Fruit fly (Drosophila melanogaster) whole organism, embryonic: ENCODE data around the gene CG33695.
A peak's percentile ranks its signal among the peaks of the same experiment; 100 is the strongest.

Experiments used
- ATbp ChIP-seq: fragments of 200-800 bp; sonication (Bioruptor generic); optimal IDR thresholded peaks from 2 replicates; lab custom pipeline; 2017; ENCODE audit warnings: missing biosample characterization, mild to moderate bottlenecking, missing genetic modification characterization, missing genetic modification reagents
- CG10267 ChIP-seq: fragments of 200-800 bp; sonication (Bioruptor generic); optimal IDR thresholded peaks from 2 replicates; lab custom pipeline; 2018; ENCODE audit warnings: missing biosample characterization, mild to moderate bottlenecking, missing genetic modification characterization, moderate library complexity
- CG10979 ChIP-seq: fragments of 200-800 bp; sonication (Bioruptor generic); optimal IDR thresholded peaks from 2 replicates; lab custom pipeline; 2018; ENCODE audit warnings: missing biosample characterization, mild to moderate bottlenecking, missing genetic modification characterization, moderate library complexity
- CG11504 ChIP-seq: fragments of 200-800 bp; sonication (Bioruptor generic); optimal IDR thresholded peaks from 3 replicates; lab custom pipeline; 2019; ENCODE audit warnings: missing biosample characterization, mild to moderate bottlenecking, missing genetic modification characterization, moderate library complexity
- CG12155 ChIP-seq: fragments of 200-800 bp; sonication (Bioruptor generic); optimal IDR thresholded peaks from 3 replicates; lab custom pipeline; 2016; ENCODE audit warnings: missing biosample characterization, missing genetic modification characterization
- CG13424 ChIP-seq: fragments of 200-800 bp; sonication (Bioruptor generic); optimal IDR thresholded peaks from 2 replicates; lab custom pipeline; 2019; ENCODE audit warnings: missing biosample characterization, mild to moderate bottlenecking, missing genetic modification characterization, moderate library complexity
- CG1603 ChIP-seq: fragments of 200-800 bp; sonication (Bioruptor generic); optimal IDR thresholded peaks from 2 replicates; lab custom pipeline; 2019; ENCODE audit warnings: missing biosample characterization, mild to moderate bottlenecking, missing genetic modification characterization, moderate library complexity
- CG2116 ChIP-seq: fragments of 200-800 bp; sonication (Bioruptor generic); optimal IDR thresholded peaks from 3 replicates; lab custom pipeline; 2018; ENCODE audit warnings: missing biosample characterization, mild to moderate bottlenecking, missing genetic modification characterization
- CG2712 ChIP-seq: fragments of 200-800 bp; optimal IDR thresholded peaks from 3 replicates; lab custom pipeline; 2019; ENCODE audit warnings: missing biosample characterization, mild to moderate bottlenecking, missing genetic modification characterization, moderate library complexity
- CG30020 ChIP-seq: fragments of 200-800 bp; optimal IDR thresholded peaks from 2 replicates; lab custom pipeline; 2019; ENCODE audit warnings: missing biosample characterization, mild to moderate bottlenecking, missing genetic modification characterization, moderate library complexity
- CG33213 ChIP-seq: fragments of 200-800 bp; sonication (Bioruptor generic); optimal IDR thresholded peaks from 3 replicates; lab custom pipeline; 2016; ENCODE audit warnings: missing biosample characterization, missing genetic modification characterization
- CG34376 ChIP-seq: fragments of 200-800 bp; sonication (Bioruptor generic); optimal IDR thresholded peaks from 2 replicates; lab custom pipeline; 2018; ENCODE audit warnings: missing biosample characterization, mild to moderate bottlenecking, missing genetic modification characterization
- CG42726 ChIP-seq: fragments of 200-800 bp; sonication (Bioruptor generic); IDR thresholded peaks from 2 replicates; pipeline ENCODE4 v1.3.6; 2022; ENCODE audit warnings: missing biosample characterization, missing genetic modification characterization; ENCODE audit not compliant: partially characterized antibody
- CG8388 ChIP-seq: fragments of 200-800 bp; sonication (Bioruptor generic); optimal IDR thresholded peaks from 2 replicates; lab custom pipeline; 2019; ENCODE audit warnings: missing biosample characterization, mild to moderate bottlenecking, missing genetic modification characterization, moderate library complexity
- CG9215 ChIP-seq: fragments of 200-800 bp; sonication (Bioruptor generic); IDR thresholded peaks from 2 replicates; pipeline ENCODE4 v1.3.6; 2022; ENCODE audit warnings: missing biosample characterization, missing genetic modification characterization
- CoRest ChIP-seq: fragments of 200-800 bp; sonication (Bioruptor generic); optimal IDR thresholded peaks from 3 replicates; lab custom pipeline; 2018; ENCODE audit warnings: missing biosample characterization, mild to moderate bottlenecking, missing genetic modification characterization, moderate library complexity
- Eip74EF ChIP-seq, 2 experiments: fragments of 200-800 bp in 1 of 2; fragments of >200 bp in 1 of 2; sonication (Bioruptor generic) in 1 of 2; optimal IDR thresholded peaks; 2 replicates each; lab custom pipeline; 2017 to 2019; ENCODE audit warnings: missing biosample characterization in 2 of 2, missing genetic modification characterization in 2 of 2, mild to moderate bottlenecking in 1 of 2, moderate library complexity in 1 of 2
- Ets97D ChIP-seq: fragments of 200-800 bp; sonication (Bioruptor generic); optimal IDR thresholded peaks from 3 replicates; lab custom pipeline; 2016; ENCODE audit warnings: missing biosample characterization, missing genetic modification characterization
- Mad ChIP-seq: fragments of 200-800 bp; sonication (Bioruptor generic); optimal IDR thresholded peaks from 2 replicates; lab custom pipeline; 2016; ENCODE audit warnings: missing biosample characterization, missing genetic modification characterization
- Med ChIP-seq: fragments of 200-800 bp; sonication (Bioruptor generic); peaks from one replicate; lab custom pipeline; 2016; ENCODE audit warnings: missing biosample characterization, missing genetic modification characterization, mild to moderate bottlenecking, inconsistent platforms, moderate library complexity
- Nf-YB ChIP-seq: fragments of 200-800 bp; sonication (Bioruptor generic); optimal IDR thresholded peaks from 3 replicates; lab custom pipeline; 2019; ENCODE audit warnings: missing biosample characterization, mild to moderate bottlenecking, missing genetic modification characterization, moderate library complexity
- Oli ChIP-seq: fragments of 200-800 bp; sonication (Bioruptor generic); optimal IDR thresholded peaks from 2 replicates; lab custom pipeline; 2018; ENCODE audit warnings: missing biosample characterization, mild to moderate bottlenecking, missing genetic modification characterization, moderate library complexity
- Rfx ChIP-seq: fragments of 200-800 bp; sonication (Bioruptor generic); IDR thresholded peaks from 2 replicates; pipeline ENCODE4 v1.3.6; 2022; ENCODE audit warnings: missing biosample characterization, missing genetic modification characterization
- Six4 ChIP-seq: fragments of 200-800 bp; sonication (Bioruptor generic); optimal IDR thresholded peaks from 2 replicates; lab custom pipeline; 2016; ENCODE audit warnings: missing biosample characterization, missing genetic modification characterization
- Sox102F ChIP-seq: fragments of 200-800 bp; sonication (Bioruptor generic); optimal IDR thresholded peaks from 2 replicates; lab custom pipeline; 2018; ENCODE audit warnings: missing biosample characterization, mild to moderate bottlenecking, missing genetic modification characterization, moderate library complexity
- Ssrp ChIP-seq: fragments of 200-800 bp; sonication (Bioruptor generic); optimal IDR thresholded peaks from 2 replicates; lab custom pipeline; 2018; ENCODE audit warnings: missing biosample characterization, mild to moderate bottlenecking, missing genetic modification characterization, moderate library complexity
- bab2 ChIP-seq: fragments of 200-800 bp; sonication (Bioruptor generic); optimal IDR thresholded peaks from 2 replicates; lab custom pipeline; 2016; ENCODE audit warnings: missing biosample characterization, missing genetic modification characterization
- bsh ChIP-seq, 2 experiments: fragments of 200-800 bp; sonication (Bioruptor generic); optimal IDR thresholded peaks; 2 replicates each; lab custom pipeline; 2017 to 2018; ENCODE audit warnings: mild to moderate bottlenecking in 2 of 2, missing biosample characterization in 2 of 2, missing genetic modification characterization in 2 of 2, moderate library complexity in 1 of 2
- caup ChIP-seq: fragments of 200-800 bp; sonication (Bioruptor generic); optimal IDR thresholded peaks from 3 replicates; lab custom pipeline; 2017; ENCODE audit warnings: missing biosample characterization, mild to moderate bottlenecking, missing genetic modification characterization, moderate library complexity; ENCODE audit not compliant: severe bottlenecking
- crol ChIP-seq: fragments of 200-800 bp; sonication (Bioruptor generic); IDR thresholded peaks from 2 replicates; pipeline ENCODE4 v1.3.6; 2022; ENCODE audit warnings: missing biosample characterization, missing genetic modification characterization
- da ChIP-seq: fragments of 200-800 bp; sonication (Bioruptor generic); optimal IDR thresholded peaks from 2 replicates; lab custom pipeline; 2016; ENCODE audit warnings: missing biosample characterization, missing genetic modification characterization
- dysf ChIP-seq: fragments of 200-800 bp; sonication (Bioruptor generic); IDR thresholded peaks from 3 replicates; pipeline ENCODE4 v1.3.6; 2022; ENCODE audit warnings: missing biosample characterization, missing genetic modification characterization
- exex ChIP-seq: fragments of 200-800 bp; sonication (Bioruptor generic); optimal IDR thresholded peaks from 4 replicates; lab custom pipeline; 2018; ENCODE audit warnings: missing biosample characterization, mild to moderate bottlenecking, missing genetic modification characterization, moderate library complexity
- gem ChIP-seq: fragments of 200-800 bp; sonication (Bioruptor generic); optimal IDR thresholded peaks from 2 replicates; lab custom pipeline; 2019; ENCODE audit warnings: missing biosample characterization, mild to moderate bottlenecking, missing genetic modification characterization, moderate library complexity
- grau ChIP-seq: fragments of 200-800 bp; optimal IDR thresholded peaks from 3 replicates; lab custom pipeline; 2019; ENCODE audit warnings: missing biosample characterization, mild to moderate bottlenecking, missing genetic modification characterization, moderate library complexity
- kay ChIP-seq: fragments of 200-800 bp; sonication (Bioruptor generic); optimal IDR thresholded peaks from 2 replicates; lab custom pipeline; 2016; ENCODE audit warnings: missing biosample characterization, missing genetic modification characterization
- nerfin-1 ChIP-seq: fragments of 200-800 bp; sonication (Bioruptor generic); optimal IDR thresholded peaks from 3 replicates; lab custom pipeline; 2019; ENCODE audit warnings: missing biosample characterization, mild to moderate bottlenecking, missing genetic modification characterization, moderate library complexity
- nom ChIP-seq: fragments of 200-800 bp; sonication (Bioruptor generic); optimal IDR thresholded peaks from 2 replicates; lab custom pipeline; 2017; ENCODE audit warnings: missing biosample characterization, missing genetic modification characterization, mild to moderate bottlenecking, moderate library complexity, missing genetic modification reagents
- pros ChIP-seq: fragments of 200-800 bp; sonication (Bioruptor generic); optimal IDR thresholded peaks from 3 replicates; lab custom pipeline; 2019; ENCODE audit warnings: missing biosample characterization, mild to moderate bottlenecking, missing genetic modification characterization, moderate library complexity
- row ChIP-seq: fragments of 200-800 bp; sonication (Bioruptor generic); IDR thresholded peaks from 3 replicates; pipeline ENCODE4 v1.3.6; 2022; ENCODE audit warnings: missing biosample characterization, missing genetic modification characterization
- run ChIP-seq: fragments of 200-800 bp; sonication (Bioruptor generic); optimal IDR thresholded peaks from 3 replicates; lab custom pipeline; 2018; ENCODE audit warnings: missing biosample characterization, mild to moderate bottlenecking, missing genetic modification characterization
- sens ChIP-seq: fragments of 200-800 bp; sonication (Bioruptor generic); peaks from one replicate; lab custom pipeline; 2016; ENCODE audit warnings: missing biosample characterization, missing genetic modification characterization
- seq ChIP-seq: fragments of 200-800 bp; sonication (Bioruptor generic); IDR thresholded peaks from 2 replicates; pipeline ENCODE4 v1.3.6; 2022; ENCODE audit warnings: missing biosample characterization, missing genetic modification characterization
- sim ChIP-seq: fragments of 200-800 bp; sonication (Bioruptor generic); IDR thresholded peaks from 2 replicates; pipeline ENCODE4 v1.3.6; 2022; ENCODE audit warnings: missing biosample characterization, missing genetic modification characterization
- slp2 ChIP-seq: fragments of 200-800 bp; sonication (Bioruptor generic); optimal IDR thresholded peaks from 2 replicates; lab custom pipeline; 2016; ENCODE audit warnings: missing biosample characterization, missing genetic modification characterization
- sqz ChIP-seq: fragments of 200-800 bp; sonication (Bioruptor generic); optimal IDR thresholded peaks from 3 replicates; lab custom pipeline; 2018; ENCODE audit warnings: missing biosample characterization, mild to moderate bottlenecking, missing genetic modification characterization
- ssp ChIP-seq: fragments of 200-800 bp; sonication (Bioruptor generic); IDR thresholded peaks from 2 replicates; pipeline ENCODE4 v1.3.6; 2022; ENCODE audit warnings: missing biosample characterization, missing genetic modification characterization
- tin ChIP-seq: fragments of 200-800 bp; sonication (Bioruptor generic); optimal IDR thresholded peaks from 3 replicates; lab custom pipeline; 2016; ENCODE audit warnings: missing biosample characterization, missing genetic modification characterization
- unpg ChIP-seq: fragments of 200-800 bp; sonication (Bioruptor generic); optimal IDR thresholded peaks from 3 replicates; lab custom pipeline; 2018; ENCODE audit warnings: missing biosample characterization, mild to moderate bottlenecking, missing genetic modification characterization, moderate library complexity
- vvl ChIP-seq: fragments of 200-800 bp; sonication (Bioruptor generic); IDR thresholded peaks from 2 replicates; pipeline ENCODE4 v1.3.6; 2022; ENCODE audit warnings: missing biosample characterization, missing genetic modification characterization

The CG33695 gene

DNA sequence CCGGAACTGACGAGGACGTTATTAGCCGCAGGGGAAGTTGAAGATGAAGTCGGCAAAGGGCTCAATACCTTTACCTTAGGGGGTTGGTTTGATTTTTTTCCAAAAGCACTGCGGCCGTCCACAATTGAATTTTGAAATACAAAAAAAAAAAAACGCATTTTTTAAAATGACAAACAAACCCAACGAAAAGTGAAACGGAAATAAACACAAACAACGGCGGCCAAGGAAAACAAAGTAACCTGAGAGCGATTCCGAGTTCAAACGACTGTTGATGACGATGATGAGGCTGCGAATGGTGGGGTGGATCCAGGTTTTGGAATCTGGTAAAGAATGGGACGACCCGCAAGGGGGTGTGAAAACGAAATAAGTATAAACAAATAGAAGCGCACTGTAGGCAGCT lies 18.7 kb downstream of the CG33695 start:
- TF ChIP-seq seq (GFP tag; lab: Robert Waterston, UW) (no peak), kay (GFP tag; lab: Kevin White, UChicago) (no peak), Eip74EF (GFP tag; optimal IDR thresholded peaks at IDR 0.05; lab: Kevin White, UChicago) (no peak), nom (GFP tag; lab: Kevin White, UChicago) (no peak), Six4 (GFP tag; lab: Kevin White, UChicago) (no peak), CG33213 (GFP tag; lab: Kevin White, UChicago) (no peak), pros (GFP tag; lab: Kevin White, UChicago) (peak; percentile 68), sim (GFP tag; lab: Robert Waterston, UW) (no peak), nerfin-1 (tag; lab: Kevin White, UChicago) (peak; percentile 17), CG12155 (no peak), bab2 (GFP tag; lab: Kevin White, UChicago) (no peak), Mad (GFP tag; lab: Kevin White, UChicago) (no peak), Nf-YB (GFP tag; lab: Kevin White, UChicago) (no peak), CG9215 (GFP tag; lab: Robert Waterston, UW) (no peak), slp2 (GFP tag; lab: Kevin White, UChicago) (no peak), ssp (GFP tag; lab: Robert Waterston, UW) (no peak), sens (GFP tag; lab: Kevin White, UChicago) (peak; percentile 27), caup (no peak), CG30020 (no peak), exex (no peak), sqz (GFP tag; lab: Kevin White, UChicago) (peak; percentile 75), run (tag; lab: Kevin White, UChicago) (peak; percentile 7), ATbp (GFP tag; lab: Kevin White, UChicago) (no peak)

DNA sequence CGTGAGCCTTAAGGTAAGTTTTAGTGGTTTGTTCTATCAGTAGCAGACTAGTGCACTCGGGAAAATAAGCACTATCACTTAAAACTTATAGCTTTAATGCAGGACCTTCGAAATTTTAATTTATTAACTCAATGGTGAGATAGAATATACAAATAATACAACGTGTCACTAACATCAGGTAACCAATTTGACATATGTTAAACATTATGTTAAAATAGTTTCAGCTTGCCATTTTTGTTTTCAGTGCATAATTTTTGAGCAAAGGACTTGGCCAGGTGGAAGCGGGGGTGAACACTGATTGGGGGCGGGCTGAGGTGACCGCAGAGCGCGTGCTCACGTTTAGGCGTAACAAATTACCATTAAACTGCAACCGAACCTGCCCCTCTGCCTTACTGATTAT lies 24.7 kb downstream of the CG33695 start:
- TF ChIP-seq CG2116 (GFP tag; lab: Kevin White, UChicago) (no peak), CG10979 (tag; lab: Kevin White, UChicago) (peak; percentile 23), bsh (GFP tag; optimal IDR thresholded peaks at IDR 0.05; lab: Kevin White, UChicago) (peak in 1 of 2 experiments; percentile 31), CG10267 (tag; lab: Kevin White, UChicago) (no peak), crol (GFP tag; lab: Robert Waterston, UW) (peak; percentile 42), Ets97D (GFP tag; lab: Kevin White, UChicago) (no peak), CoRest (tag; lab: Kevin White, UChicago) (peak; percentile 10), Oli (peak; percentile 2), dysf (GFP tag; lab: Robert Waterston, UW) (0 out of 3 replicates have a peak, but pooled peaks have one; percentile 33), CG34376 (GFP tag; lab: Kevin White, UChicago) (no peak), CG13424 (tag; lab: Kevin White, UChicago) (peak; percentile 1), sens (GFP tag; lab: Kevin White, UChicago) (peak; percentile 49), unpg (peak; percentile 26), Sox102F (GFP tag; lab: Kevin White, UChicago) (peak; percentile 41), CG11504 (tag; lab: Kevin White, UChicago) (peak; percentile 23), Rfx (0 out of 2 replicates have a peak, but pooled peaks have one; percentile 17), CG1603 (tag; lab: Kevin White, UChicago) (peak; percentile 51), Med (peak; percentile 54), Ssrp (tag; lab: Kevin White, UChicago) (no peak), grau (tag; lab: Kevin White, UChicago) (peak; percentile 19), row (GFP tag; lab: Robert Waterston, UW) (peak; percentile 45), tin (GFP tag; lab: Kevin White, UChicago) (no peak), vvl (GFP tag; lab: Robert Waterston, UW) (peak; percentile 26; the same call in 1 of the 2 replicates), CG42726 (GFP tag; lab: Robert Waterston, UW) (no peak), da (GFP tag; lab: Kevin White, UChicago) (no peak), gem (peak; percentile 46), CG8388 (GFP tag; lab: Kevin White, UChicago) (peak; percentile 8), CG2712 (peak; percentile 8)
- TF ChIP-seq, all 482 proteins: peak for 20
